Fruit fly (Drosophila melanogaster): ENCODE results near the gene Frq2.

Gene Frq2

DNA sequence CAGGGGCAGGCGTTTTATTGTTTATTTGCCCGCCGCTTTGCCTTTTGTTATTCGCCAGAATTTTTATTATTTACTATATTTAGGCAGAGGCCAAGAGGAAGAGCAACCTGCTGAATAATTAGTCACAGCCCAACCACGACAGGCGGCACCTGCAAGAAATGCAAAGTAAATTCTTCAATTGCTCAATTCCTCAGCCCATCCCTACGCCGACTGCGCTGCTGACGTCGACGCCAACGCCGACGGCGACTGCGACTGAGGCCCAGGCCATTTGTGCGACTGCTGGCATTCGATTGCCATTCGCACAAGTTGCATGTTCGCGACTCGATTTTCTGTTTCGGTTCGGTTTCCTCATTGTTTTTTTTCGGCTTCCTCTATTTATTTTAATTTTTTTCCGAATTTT lies at the start of gene Frq2:
Gene Frq2, plus strand, starts transcription at position 301 of the 400 bp plus-strand sequence.
- TF ChIP-seq CTCF (optimal IDR thresholded peaks at IDR 0.05) (no peak), CG8478 (optimal IDR thresholded peaks at IDR 0.05) (no peak)

DNA sequence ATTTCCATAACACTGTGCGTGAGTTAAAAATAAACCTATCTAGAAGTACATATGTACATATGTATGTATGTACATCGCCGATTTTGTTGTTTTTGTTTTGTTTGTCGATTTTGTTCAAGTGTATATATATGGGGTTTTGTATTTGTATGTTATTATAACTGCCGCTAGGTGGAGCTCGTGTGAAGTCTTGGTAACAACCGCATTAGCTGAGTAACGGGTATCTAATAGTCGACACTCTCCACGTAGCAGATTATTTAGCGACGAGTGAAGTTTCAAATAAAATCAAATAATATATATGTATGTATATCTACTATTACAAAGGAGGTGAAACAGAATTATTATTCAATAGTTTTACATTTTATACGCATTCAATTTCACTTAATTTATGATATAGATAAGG lies 48.1 kb upstream of the Frq2 start:
- TF ChIP-seq CTCF (optimal IDR thresholded peaks at IDR 0.05): peak; percentile 68 to 71
- TF ChIP-seq CG8478 (optimal IDR thresholded peaks at IDR 0.05): no peak

DNA sequence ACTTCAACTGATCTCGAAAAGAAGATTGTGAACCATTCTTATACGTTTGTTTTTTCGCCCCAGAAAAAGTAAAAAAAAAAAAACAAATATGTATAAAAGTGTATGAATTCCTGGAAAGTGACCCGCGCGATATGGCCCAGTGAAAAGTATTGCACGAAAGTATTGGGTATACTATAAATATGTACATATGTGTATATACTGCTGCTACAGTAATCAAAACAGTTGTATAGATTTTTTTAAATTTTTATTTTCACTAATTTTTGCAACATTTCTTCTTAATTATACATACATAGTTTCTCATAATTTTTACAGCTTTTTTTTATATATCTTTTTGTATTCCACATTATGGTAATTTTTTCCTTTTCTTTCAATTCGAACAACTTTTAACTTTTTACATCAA lies 47.2 kb upstream of the Frq2 start, which contains the start of gene CG43133:
Gene CG43133, minus strand, starts transcription at position 11 of the 400 bp plus-strand sequence.
- TF ChIP-seq CTCF (optimal IDR thresholded peaks at IDR 0.05) (no peak), CG8478 (optimal IDR thresholded peaks at IDR 0.05) (no peak)

DNA sequence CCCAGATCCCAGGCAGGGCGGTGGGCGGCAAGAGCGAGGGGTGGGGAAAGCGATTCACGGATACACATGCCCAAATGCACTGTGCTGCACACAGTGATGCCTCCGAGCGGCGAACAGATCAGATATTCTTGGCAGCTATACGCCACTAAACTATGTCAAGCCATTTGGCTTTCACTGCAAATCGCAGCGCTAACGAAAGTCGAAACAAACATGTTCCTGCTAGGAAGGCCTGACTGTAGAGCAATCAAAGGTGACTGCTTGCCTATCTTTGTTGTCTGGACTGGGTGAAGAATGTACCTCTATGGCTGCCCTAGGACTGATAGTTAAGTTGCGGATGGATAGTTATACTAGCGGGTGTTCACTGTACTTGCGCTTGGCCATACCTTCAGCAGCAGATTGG lies 41.4 kb upstream of the Frq2 start:
- TF ChIP-seq CTCF (optimal IDR thresholded peaks at IDR 0.05): no peak
- TF ChIP-seq CG8478 (optimal IDR thresholded peaks at IDR 0.05): no peak

DNA sequence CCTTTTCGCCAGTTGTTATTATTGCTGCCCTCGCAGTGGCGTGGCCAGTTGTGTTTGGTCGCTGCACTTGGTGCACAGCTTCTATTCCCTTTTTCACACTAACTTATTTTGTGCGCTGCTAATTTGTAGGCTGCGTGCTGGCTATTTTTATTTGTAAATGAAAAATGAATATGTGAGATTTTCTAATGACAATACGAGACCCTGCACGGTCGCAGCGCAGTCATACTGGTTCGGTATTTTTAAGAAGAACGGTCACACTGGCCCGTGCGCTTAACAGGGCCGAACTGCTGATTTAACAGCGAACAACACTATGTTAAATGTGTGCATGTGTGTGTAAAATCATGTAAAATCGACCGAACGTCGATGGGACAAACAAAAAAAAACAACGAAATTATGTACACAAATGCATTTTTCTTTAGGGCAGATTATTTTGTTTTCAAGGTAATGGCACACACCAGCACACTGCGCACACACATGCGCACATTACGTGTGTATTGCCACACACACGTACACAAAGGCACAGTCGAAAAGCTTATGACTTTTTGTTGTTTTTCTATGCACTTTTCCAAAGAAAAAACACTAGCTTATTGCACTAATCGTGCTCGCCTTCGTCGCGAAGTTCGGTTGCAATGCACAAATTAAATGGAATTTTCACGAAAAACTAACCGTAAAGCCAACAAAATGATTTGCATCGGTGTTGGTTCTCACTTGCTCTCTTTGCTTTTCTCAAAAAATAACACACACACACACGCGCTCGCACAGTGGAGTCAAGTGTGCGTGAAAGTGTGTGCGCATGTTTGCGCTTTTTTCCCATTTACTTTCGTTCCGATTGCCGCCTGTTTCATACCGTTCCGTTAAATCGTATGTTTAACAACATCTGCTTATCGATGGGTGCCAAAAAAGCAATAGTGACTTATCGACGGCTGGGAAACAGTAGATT lies 40.2 kb upstream of the Frq2 start, which contains the start of gene ari-1:
Gene ari-1, minus strand, starts transcription at position 875 of the 940 bp plus-strand sequence.
- TF ChIP-seq CTCF (optimal IDR thresholded peaks at IDR 0.05) (no peak), CG8478 (optimal IDR thresholded peaks at IDR 0.05) (no peak)

DNA sequence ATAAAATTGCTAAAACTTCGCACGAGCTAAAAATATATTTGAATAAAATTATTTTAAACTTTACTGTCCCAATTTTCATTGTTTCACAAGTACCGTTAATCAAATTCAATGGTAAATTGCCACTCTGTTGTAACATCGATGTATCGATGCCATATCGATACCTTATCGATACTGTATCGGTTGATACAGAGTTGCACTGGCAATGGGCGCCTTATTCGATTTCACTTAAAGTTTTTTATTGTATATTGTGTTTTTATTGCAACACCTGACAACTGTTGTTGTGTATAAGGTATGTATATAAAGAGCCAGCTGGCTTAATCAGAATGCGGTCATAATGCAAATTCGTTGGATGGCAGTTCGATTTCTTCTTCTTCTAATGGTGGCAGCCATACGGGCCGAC lies 39.1 kb upstream of the Frq2 start, which contains the start of gene CG43229:
Gene CG43229, plus strand, starts transcription at position 246 of the 400 bp plus-strand sequence.
- TF ChIP-seq CG8478 (optimal IDR thresholded peaks at IDR 0.05): no peak
- no peak for TF ChIP-seq CTCF (optimal IDR thresholded peaks at IDR 0.05)

DNA sequence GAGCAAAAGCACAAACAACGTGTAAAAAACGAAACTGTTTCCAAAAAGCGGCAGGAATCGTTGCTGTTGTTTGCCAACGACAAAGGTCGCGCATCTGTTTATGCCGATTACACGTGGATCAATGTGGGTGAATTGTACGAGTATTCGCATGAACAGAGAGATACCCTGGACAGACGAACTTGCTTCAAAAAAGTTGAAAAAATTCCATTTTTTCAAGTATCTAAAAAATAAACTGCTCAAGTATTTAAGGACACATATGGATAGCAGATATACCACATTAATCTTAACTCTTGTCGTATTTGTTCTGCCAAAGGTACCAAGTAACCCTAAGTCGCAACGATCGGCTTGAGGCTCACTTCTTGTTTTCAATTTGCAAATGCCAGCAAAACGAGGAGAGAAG lies 37.5 kb upstream of the Frq2 start:
- TF ChIP-seq CTCF (optimal IDR thresholded peaks at IDR 0.05) (no peak), CG8478 (optimal IDR thresholded peaks at IDR 0.05) (no peak)

DNA sequence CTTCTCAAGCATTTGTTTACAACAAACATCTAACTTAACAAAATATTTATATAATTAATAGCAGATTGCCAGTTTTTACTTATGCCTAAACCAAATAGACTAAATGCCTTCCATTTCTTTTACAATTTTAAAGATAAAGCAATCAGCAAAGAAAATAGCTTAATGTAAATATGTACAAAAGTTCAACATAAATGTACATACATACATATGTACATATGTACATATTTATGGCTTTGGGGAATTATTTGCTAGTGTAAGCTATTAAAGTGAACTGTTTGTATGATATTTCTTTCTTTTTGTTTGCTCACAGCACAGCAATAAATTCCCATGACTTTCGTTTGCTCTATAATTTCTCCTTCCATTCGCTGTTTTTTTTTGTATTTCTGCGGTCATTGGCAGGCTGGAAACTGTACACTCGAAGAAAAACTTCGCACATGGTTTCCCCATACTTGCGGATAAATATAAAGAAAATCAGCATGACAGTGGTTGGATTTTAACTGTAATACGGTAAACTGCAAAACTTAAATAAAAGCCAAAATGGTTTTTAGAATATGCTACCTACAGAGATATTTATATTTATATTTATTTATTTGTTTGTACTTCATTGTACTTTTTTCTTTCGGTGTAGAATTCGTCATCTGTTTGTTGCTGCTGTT lies 36.4 kb upstream of the Frq2 start:
- no peak for TF ChIP-seq CG8478 (optimal IDR thresholded peaks at IDR 0.05)
- TF ChIP-seq CTCF (optimal IDR thresholded peaks at IDR 0.05): no peak

DNA sequence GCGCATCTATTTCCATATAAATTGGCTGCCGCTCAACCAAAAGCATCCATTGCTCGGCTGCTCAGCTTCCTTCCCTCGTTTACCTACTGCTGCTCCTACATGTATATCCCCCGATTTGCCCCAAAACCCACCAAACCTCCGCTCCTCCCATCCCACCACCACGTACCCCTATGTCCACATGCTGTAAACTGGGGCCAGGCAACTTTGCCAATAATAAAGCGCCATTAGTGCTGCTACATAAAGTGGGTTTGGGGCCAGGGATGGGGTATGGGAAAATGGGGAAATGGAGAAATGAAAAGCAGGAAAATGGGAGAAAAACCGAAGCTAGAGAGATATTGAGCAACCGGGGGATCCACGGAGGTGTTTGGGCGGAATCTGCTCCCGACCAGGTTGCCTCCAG lies 28.1 kb upstream of the Frq2 start:
- no peak for TF ChIP-seq CTCF (optimal IDR thresholded peaks at IDR 0.05)
- TF ChIP-seq CG8478 (optimal IDR thresholded peaks at IDR 0.05): no peak

DNA sequence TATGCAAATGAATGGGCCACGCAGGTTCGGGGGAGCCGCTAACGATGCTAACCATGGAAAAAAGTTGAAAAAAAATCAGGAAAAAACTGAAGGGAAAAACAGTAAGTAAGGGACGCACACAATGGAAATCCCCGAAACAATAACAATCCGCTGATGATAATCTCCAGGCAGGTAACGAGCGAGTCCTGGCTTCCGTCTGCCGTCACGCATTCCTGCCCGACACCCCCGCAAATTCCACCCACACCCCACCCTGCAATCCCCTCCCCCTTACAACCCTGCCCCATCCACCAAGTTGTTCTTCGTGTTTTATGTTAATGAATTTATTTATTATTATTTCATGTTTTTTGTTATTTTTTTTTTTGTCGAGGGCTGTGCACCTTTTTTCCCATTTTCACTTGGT lies 26.1 kb upstream of the Frq2 start:
- no peak for TF ChIP-seq CTCF (optimal IDR thresholded peaks at IDR 0.05)
- no peak for TF ChIP-seq CG8478 (optimal IDR thresholded peaks at IDR 0.05)

DNA sequence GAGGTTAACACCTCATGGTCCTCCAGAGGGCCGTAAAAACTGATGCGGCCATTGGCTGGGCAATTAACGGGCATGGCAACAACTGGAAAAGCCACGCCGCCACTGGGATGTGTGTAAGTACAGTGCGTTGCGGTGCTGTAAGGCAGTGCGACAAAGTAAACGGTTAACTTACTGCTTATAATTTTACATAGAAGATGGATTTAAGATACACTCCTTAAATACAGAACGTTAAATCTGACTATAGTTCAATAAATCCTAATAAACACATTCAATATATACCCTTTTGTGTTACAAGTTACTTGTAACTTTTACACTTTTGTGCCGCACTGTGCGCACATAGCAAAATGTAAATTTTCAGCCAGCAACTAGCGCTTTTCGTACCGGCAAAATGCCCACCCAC lies 24.4 kb upstream of the Frq2 start:
- no peak for TF ChIP-seq CTCF (optimal IDR thresholded peaks at IDR 0.05)
- TF ChIP-seq CG8478 (optimal IDR thresholded peaks at IDR 0.05): no peak

DNA sequence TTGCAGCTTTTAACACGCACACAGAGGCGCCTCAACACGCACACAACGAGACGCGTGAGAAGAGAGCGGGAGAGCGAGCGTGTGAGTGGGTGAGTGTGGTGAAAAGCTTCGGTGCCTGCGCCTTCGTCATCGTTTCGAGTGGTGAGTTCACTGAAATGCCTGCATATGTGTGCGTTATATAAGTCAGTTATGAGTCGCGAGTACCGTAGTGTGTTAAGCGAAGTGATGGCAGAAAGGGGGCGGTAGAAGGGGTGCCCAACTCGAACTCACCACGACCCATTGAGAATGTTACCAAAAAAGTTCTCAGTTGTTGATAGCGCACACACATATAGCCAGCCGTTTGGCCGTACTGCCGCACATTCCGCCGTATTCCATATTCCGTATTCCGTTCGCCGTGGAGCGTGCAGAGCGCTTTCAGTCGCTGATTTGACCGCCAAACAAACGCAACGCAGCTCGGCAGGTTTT lies 22.4 kb upstream of the Frq2 start, which contains the start of gene Frq1:
Gene Frq1, plus strand, starts transcription at position 415 of the 465 bp plus-strand sequence.
- no peak for TF ChIP-seq CTCF (optimal IDR thresholded peaks at IDR 0.05)
- no peak for TF ChIP-seq CG8478 (optimal IDR thresholded peaks at IDR 0.05)

DNA sequence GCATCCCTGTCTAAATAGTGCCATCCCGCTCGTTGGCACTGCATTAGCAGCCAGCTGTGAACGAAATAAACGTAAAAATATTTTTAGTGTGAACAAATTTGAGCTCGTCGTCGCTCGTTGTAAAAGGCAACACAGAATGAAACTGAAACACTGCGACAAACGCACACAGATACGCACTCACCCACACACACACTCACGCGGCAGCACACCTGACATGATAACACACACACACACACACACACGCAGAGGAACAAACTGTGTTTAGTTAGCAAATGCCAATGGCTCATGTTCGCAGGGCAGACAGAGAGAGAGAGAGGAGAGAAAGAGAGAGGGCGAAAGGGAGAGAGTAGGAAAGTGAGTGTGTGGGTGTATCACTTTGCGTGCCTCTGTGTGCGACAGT lies 18.4 kb upstream of the Frq2 start:
- TF ChIP-seq CG8478 (optimal IDR thresholded peaks at IDR 0.05) (no peak), CTCF (optimal IDR thresholded peaks at IDR 0.05) (no peak)

DNA sequence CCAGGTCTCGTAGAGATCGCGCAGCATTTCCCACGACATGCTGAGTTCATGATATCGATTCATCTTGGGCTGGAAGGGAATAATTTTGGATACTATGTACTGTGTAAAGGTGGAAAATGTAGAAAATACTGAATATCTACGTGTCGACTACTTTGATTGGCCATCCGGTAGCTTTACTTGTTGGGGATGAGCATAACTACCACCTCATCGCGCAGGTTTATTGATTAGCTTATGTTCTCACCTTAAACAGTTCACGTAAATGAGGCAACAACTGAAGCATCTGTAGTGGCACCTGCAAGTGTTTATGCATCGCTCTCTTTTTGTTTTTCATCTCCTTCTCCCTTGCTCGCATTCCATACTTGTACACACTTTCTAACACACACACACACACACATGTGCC lies 2.0 kb downstream of the Frq2 start, which contains the start of gene Andorra:
Gene Andorra, minus strand, starts transcription at position 101 of the 400 bp plus-strand sequence.
- TF ChIP-seq CG8478 (optimal IDR thresholded peaks at IDR 0.05) (no peak), CTCF (optimal IDR thresholded peaks at IDR 0.05) (no peak)

DNA sequence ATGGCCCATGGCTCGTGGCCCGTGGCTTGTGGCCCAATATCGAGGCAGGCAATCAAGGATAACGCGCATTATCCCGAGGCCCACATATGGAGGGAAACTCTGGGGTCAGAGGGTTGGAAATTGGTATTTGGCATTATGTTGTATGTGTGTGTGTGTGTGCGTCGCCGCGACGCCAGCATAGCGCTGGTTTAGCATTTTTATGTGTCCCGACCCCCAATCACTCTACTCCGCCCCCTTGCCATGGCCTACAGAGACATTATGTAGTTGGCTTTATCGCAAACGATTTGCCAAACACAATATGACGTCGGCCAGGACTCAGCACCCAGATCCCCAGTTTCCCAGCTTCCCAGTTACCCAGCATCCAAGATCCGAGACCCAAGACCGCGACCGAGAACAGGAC lies 3.7 kb downstream of the Frq2 start:
- TF ChIP-seq CG8478 (optimal IDR thresholded peaks at IDR 0.05) (no peak), CTCF (optimal IDR thresholded peaks at IDR 0.05) (no peak)
